Fruit fly (Drosophila melanogaster) whole organism, embryonic: ENCODE data around the gene CG31099.

ENCODE experiments used
- CG10431 ChIP-seq: fragments of 200-800 bp; sonication (Bioruptor generic); optimal IDR thresholded peaks from 3 replicates; lab custom pipeline; 2018; ENCODE audit warnings: missing biosample characterization, mild to moderate bottlenecking, missing genetic modification characterization
- CG10654 ChIP-seq: fragments of 200-800 bp; sonication (Bioruptor generic); optimal IDR thresholded peaks from 2 replicates; lab custom pipeline; 2016; ENCODE audit warnings: missing biosample characterization, missing genetic modification characterization
- CG11560 ChIP-seq: fragments of 200-800 bp; sonication (Bioruptor generic); IDR thresholded peaks from 3 replicates; pipeline ENCODE4 v1.3.6; 2022; ENCODE audit warnings: missing biosample characterization, missing genetic modification characterization
- CG13624 ChIP-seq: fragments of 200-800 bp; sonication (Bioruptor generic); optimal IDR thresholded peaks from 2 replicates; lab custom pipeline; 2016; ENCODE audit warnings: missing biosample characterization, missing genetic modification characterization
- CG15011 ChIP-seq: fragments of 200-800 bp; sonication (Bioruptor generic); optimal IDR thresholded peaks from 3 replicates; lab custom pipeline; 2018; ENCODE audit warnings: missing biosample characterization, mild to moderate bottlenecking, missing genetic modification characterization
- CG17568 ChIP-seq: fragments of 200-800 bp; sonication (Bioruptor generic); optimal IDR thresholded peaks from 2 replicates; lab custom pipeline; 2018; ENCODE audit warnings: missing biosample characterization, mild to moderate bottlenecking, missing genetic modification characterization, moderate library complexity
- CG17829 ChIP-seq: fragments of 200-800 bp; optimal IDR thresholded peaks from 2 replicates; lab custom pipeline; 2019; ENCODE audit warnings: missing biosample characterization, mild to moderate bottlenecking, missing genetic modification characterization, moderate library complexity
- CG1792 ChIP-seq: fragments of 200-800 bp; sonication (Bioruptor generic); optimal IDR thresholded peaks from 2 replicates; lab custom pipeline; 2016; ENCODE audit warnings: missing biosample characterization, missing genetic modification characterization
- CG31441 ChIP-seq: fragments of 200-800 bp; sonication (Bioruptor generic); IDR thresholded peaks from 2 replicates; pipeline ENCODE4 v1.3.6; 2022; ENCODE audit warnings: missing biosample characterization, missing genetic modification characterization
- CG3847 ChIP-seq: fragments of 200-800 bp; sonication (Bioruptor generic); IDR thresholded peaks from 2 replicates; pipeline ENCODE4 v1.3.6; 2022; ENCODE audit warnings: missing biosample characterization, missing genetic modification characterization
- CG4360 ChIP-seq: fragments of 200-800 bp; sonication (Bioruptor generic); IDR thresholded peaks from 2 replicates; pipeline ENCODE4 v1.3.6; 2022; ENCODE audit warnings: missing biosample characterization, missing genetic modification characterization
- CG4404 ChIP-seq: fragments of 200-800 bp; sonication (Bioruptor generic); IDR thresholded peaks from 2 replicates; pipeline ENCODE4 v1.3.6; 2022; ENCODE audit warnings: missing biosample characterization, missing genetic modification characterization
- CG4854 ChIP-seq: fragments of 200-800 bp; sonication (Bioruptor generic); optimal IDR thresholded peaks from 2 replicates; lab custom pipeline; 2016; ENCODE audit warnings: missing biosample characterization, missing genetic modification characterization, inconsistent platforms
- CG7987 ChIP-seq: fragments of 200-800 bp; sonication (Bioruptor generic); optimal IDR thresholded peaks from 2 replicates; lab custom pipeline; 2018; ENCODE audit warnings: missing biosample characterization, mild to moderate bottlenecking, missing genetic modification characterization, moderate library complexity
- CG9437 ChIP-seq: fragments of 200-800 bp; sonication (Bioruptor generic); optimal IDR thresholded peaks from 2 replicates; lab custom pipeline; 2018; ENCODE audit warnings: missing biosample characterization, mild to moderate bottlenecking, missing genetic modification characterization
- CG9932 ChIP-seq: fragments of 200-800 bp; sonication (Bioruptor generic); IDR thresholded peaks from 2 replicates; pipeline ENCODE4 v1.3.6; 2022; ENCODE audit warnings: missing biosample characterization, missing genetic modification characterization
- D19A ChIP-seq: fragments of 200-800 bp; optimal IDR thresholded peaks from 3 replicates; lab custom pipeline; 2019; ENCODE audit warnings: missing biosample characterization, mild to moderate bottlenecking, missing genetic modification characterization, moderate library complexity
- Elba2 ChIP-seq: fragments of 200-800 bp; sonication (Bioruptor generic); optimal IDR thresholded peaks from 3 replicates; lab custom pipeline; 2016; ENCODE audit warnings: missing biosample characterization, missing genetic modification characterization
- Gsc ChIP-seq: fragments of 200-800 bp; sonication (Bioruptor generic); IDR thresholded peaks from 2 replicates; pipeline ENCODE4 v1.3.6; 2022; ENCODE audit warnings: missing biosample characterization, missing genetic modification characterization
- HLHmδ ChIP-seq: fragments of 200-800 bp; sonication (Bioruptor generic); optimal IDR thresholded peaks from 2 replicates; lab custom pipeline; 2018; ENCODE audit warnings: missing biosample characterization, mild to moderate bottlenecking, missing genetic modification characterization, moderate library complexity
- Hmr ChIP-seq: fragments of 200-800 bp; sonication (Bioruptor generic); optimal IDR thresholded peaks from 3 replicates; lab custom pipeline; 2017; ENCODE audit warnings: mild to moderate bottlenecking, missing biosample characterization, missing genetic modification reagents, missing genetic modification characterization
- Hr3 ChIP-seq: fragments of 200-800 bp; sonication (Bioruptor generic); optimal IDR thresholded peaks from 3 replicates; lab custom pipeline; 2016; ENCODE audit warnings: missing biosample characterization, missing genetic modification characterization
- Hr78 ChIP-seq, 2 experiments: fragments of 200-800 bp in 1 of 2; fragments of >200 bp in 1 of 2; sonication (Bioruptor generic) in 1 of 2; optimal IDR thresholded peaks; 2 replicates each; lab custom pipeline; 2017 to 2019; ENCODE audit warnings: missing biosample characterization in 2 of 2, missing genetic modification characterization in 2 of 2, mild to moderate bottlenecking in 1 of 2, moderate library complexity in 1 of 2
- Jarid2 ChIP-seq: fragments of 200-800 bp; sonication (Bioruptor generic); optimal IDR thresholded peaks from 3 replicates; lab custom pipeline; 2017; ENCODE audit warnings: mild to moderate bottlenecking, missing biosample characterization, missing genetic modification reagents, missing genetic modification characterization
- Mad ChIP-seq: fragments of 200-800 bp; sonication (Bioruptor generic); optimal IDR thresholded peaks from 2 replicates; lab custom pipeline; 2016; ENCODE audit warnings: missing biosample characterization, missing genetic modification characterization
- Ptx1 ChIP-seq: fragments of 200-800 bp; sonication (Bioruptor generic); IDR thresholded peaks from 2 replicates; pipeline ENCODE4 v1.3.6; 2022; ENCODE audit warnings: missing biosample characterization, missing genetic modification characterization
- Sox102F ChIP-seq: fragments of 200-800 bp; sonication (Bioruptor generic); optimal IDR thresholded peaks from 2 replicates; lab custom pipeline; 2018; ENCODE audit warnings: missing biosample characterization, mild to moderate bottlenecking, missing genetic modification characterization, moderate library complexity
- Spps ChIP-seq: fragments of 200-800 bp; sonication (Bioruptor generic); optimal IDR thresholded peaks from 2 replicates; lab custom pipeline; 2018; ENCODE audit warnings: missing biosample characterization, mild to moderate bottlenecking, missing genetic modification characterization
- Sry-δ ChIP-seq: fragments of 200-800 bp; sonication (Bioruptor generic); optimal IDR thresholded peaks from 2 replicates; lab custom pipeline; 2016; ENCODE audit warnings: missing biosample characterization, missing genetic modification characterization
- Xbp1 ChIP-seq: fragments of 200-800 bp; sonication (Bioruptor generic); optimal IDR thresholded peaks from 3 replicates; lab custom pipeline; 2016; ENCODE audit warnings: missing biosample characterization, mild to moderate bottlenecking, missing genetic modification characterization
- cg ChIP-seq: fragments of 200-800 bp; sonication (Bioruptor generic); optimal IDR thresholded peaks from 3 replicates; lab custom pipeline; 2019; ENCODE audit warnings: missing biosample characterization, mild to moderate bottlenecking, missing genetic modification characterization, moderate library complexity
- emc ChIP-seq: fragments of 200-800 bp; sonication (Bioruptor generic); optimal IDR thresholded peaks from 2 replicates; lab custom pipeline; 2016; ENCODE audit warnings: missing biosample characterization, missing genetic modification characterization
- ems ChIP-seq: fragments of 200-800 bp; sonication (Bioruptor generic); optimal IDR thresholded peaks from 3 replicates; lab custom pipeline; 2016; ENCODE audit warnings: missing biosample characterization, missing genetic modification characterization
- fd3F ChIP-seq: fragments of 200-800 bp; sonication (Bioruptor generic); optimal IDR thresholded peaks from 2 replicates; lab custom pipeline; 2018; ENCODE audit warnings: missing biosample characterization, mild to moderate bottlenecking, missing genetic modification characterization, moderate library complexity
- gcm ChIP-seq: fragments of 200-800 bp; sonication (Bioruptor generic); optimal IDR thresholded peaks from 2 replicates; lab custom pipeline; 2019; ENCODE audit warnings: missing biosample characterization, mild to moderate bottlenecking, missing genetic modification characterization, moderate library complexity
- gsb ChIP-seq: fragments of 200-800 bp; sonication (Bioruptor generic); IDR thresholded peaks from 2 replicates; pipeline ENCODE4 v1.3.6; 2022; ENCODE audit warnings: missing biosample characterization, missing genetic modification characterization
- hkb ChIP-seq, 2 experiments: fragments of 200-800 bp in 1 of 2; fragments of >200 bp in 1 of 2; sonication (Bioruptor generic) in 1 of 2; IDR thresholded peaks in 1 of 2; optimal IDR thresholded peaks in 1 of 2; 2 replicates each; pipeline versions ENCODE4 v1.3.6 to Lab custom; 2017 to 2022; ENCODE audit warnings: missing biosample characterization in 1 of 2, missing genetic modification characterization in 1 of 2
- mirr ChIP-seq: fragments of 200-800 bp; sonication (Bioruptor generic); optimal IDR thresholded peaks from 3 replicates; lab custom pipeline; 2018; ENCODE audit warnings: missing biosample characterization, mild to moderate bottlenecking, missing genetic modification characterization
- nmo ChIP-seq: fragments of 200-800 bp; sonication (Bioruptor generic); optimal IDR thresholded peaks from 2 replicates; lab custom pipeline; 2018; ENCODE audit warnings: missing biosample characterization, mild to moderate bottlenecking, missing genetic modification characterization, moderate library complexity
- pho ChIP-seq: fragments of 200-800 bp; sonication (Bioruptor generic); optimal IDR thresholded peaks from 2 replicates; lab custom pipeline; 2016; ENCODE audit warnings: missing biosample characterization, missing genetic modification characterization
- prd ChIP-seq, 3 experiments: fragments of >200 bp in 2 of 3; fragments of 200-800 bp in 1 of 3; sonication (Bioruptor generic) in 1 of 3; optimal IDR thresholded peaks in 2 of 3; IDR thresholded peaks in 1 of 3; 2 replicates in 2 of 3; 3 replicates in 1 of 3; pipeline versions ENCODE4 v1.3.6 to Lab custom; 2017 to 2022; ENCODE audit warnings: missing biosample characterization in 1 of 3, missing genetic modification characterization in 1 of 3
- ro ChIP-seq: fragments of 200-800 bp; sonication (Bioruptor generic); IDR thresholded peaks from 2 replicates; pipeline ENCODE4 v1.3.6; 2022; ENCODE audit warnings: missing biosample characterization, missing genetic modification characterization
- seq ChIP-seq: fragments of 200-800 bp; sonication (Bioruptor generic); IDR thresholded peaks from 2 replicates; pipeline ENCODE4 v1.3.6; 2022; ENCODE audit warnings: missing biosample characterization, missing genetic modification characterization
- shn ChIP-seq: fragments of 200-800 bp; sonication (Bioruptor generic); optimal IDR thresholded peaks from 3 replicates; lab custom pipeline; 2016; ENCODE audit warnings: missing biosample characterization, missing genetic modification characterization
- slou ChIP-seq: fragments of 200-800 bp; sonication (Bioruptor generic); optimal IDR thresholded peaks from 3 replicates; lab custom pipeline; 2016; ENCODE audit warnings: missing biosample characterization, missing genetic modification characterization
- sug ChIP-seq: fragments of 200-800 bp; optimal IDR thresholded peaks from 2 replicates; lab custom pipeline; 2019; ENCODE audit warnings: missing biosample characterization, mild to moderate bottlenecking, missing genetic modification characterization, moderate library complexity

The CG31099 gene

dm6 chr3R:25308228-25308627, 2.5 kb downstream of the CG31099 start, which contains the start of gene CG10550 (continued):
- TF ChIP-seq CG7987 (no peak), prd (optimal IDR thresholded peaks at IDR 0.05; lab: Kevin White, UChicago) (no peak), prd (GFP tag; IDR thresholded peaks at IDR 0.05; lab: Robert Waterston, UW) (no peak), CG4404 (GFP tag; lab: Robert Waterston, UW) (no peak), CG1792 (no peak), CG10654 (GFP tag; lab: Kevin White, UChicago) (no peak), HLHmδ (GFP tag; lab: Kevin White, UChicago) (no peak), CG9437 (no peak), CG9932 (GFP tag; lab: Robert Waterston, UW) (no peak), seq (GFP tag; lab: Robert Waterston, UW) (no peak), Elba2 (GFP tag; lab: Kevin White, UChicago) (no peak), CG17568 (GFP tag; lab: Kevin White, UChicago) (no peak), Jarid2 (peak; percentile 46), pho (GFP tag; lab: Kevin White, UChicago) (no peak), nmo (GFP tag; lab: Kevin White, UChicago) (no peak), CG10431 (GFP tag; lab: Kevin White, UChicago) (no peak), CG4854 (GFP tag; lab: Kevin White, UChicago) (no peak), ro (GFP tag; lab: Robert Waterston, UW) (no peak), D19A (tag; lab: Kevin White, UChicago) (no peak), Xbp1 (no peak), CG11560 (tag; lab: Robert Waterston, UW) (no peak), Hmr (no peak), Ptx1 (GFP tag; lab: Robert Waterston, UW) (no peak), cg (GFP tag; lab: Kevin White, UChicago) (peak; percentile 61), emc (no peak), shn (GFP tag; lab: Kevin White, UChicago) (no peak), CG31441 (no peak), CG3847 (GFP tag; lab: Robert Waterston, UW) (no peak), sug (peak; percentile 38), Gsc (GFP tag; lab: Robert Waterston, UW) (no peak), CG4360 (no peak), CG13624 (no peak), Mad (GFP tag; lab: Kevin White, UChicago) (no peak), Hr78 (GFP tag; optimal IDR thresholded peaks at IDR 0.05; lab: Kevin White, UChicago) (peak in 1 of 2 experiments; percentile 63), Spps (tag; lab: Kevin White, UChicago) (no peak), CG15011 (GFP tag; lab: Kevin White, UChicago) (no peak), Sox102F (GFP tag; lab: Kevin White, UChicago) (no peak), Sry-δ (GFP tag; lab: Kevin White, UChicago) (no peak), fd3F (GFP tag; lab: Kevin White, UChicago) (no peak), gsb (no peak), slou (GFP tag; lab: Kevin White, UChicago) (no peak), Hr3 (GFP tag; lab: Kevin White, UChicago) (no peak), hkb (optimal IDR thresholded peaks at IDR 0.05; lab: Kevin White, UChicago) (no peak), hkb (GFP tag; IDR thresholded peaks at IDR 0.05; lab: Robert Waterston, UW) (no peak), gcm (GFP tag; lab: Kevin White, UChicago) (no peak), ems (GFP tag; lab: Kevin White, UChicago) (no peak), mirr (peak; percentile 73), CG17829 (tag; lab: Kevin White, UChicago) (no peak)
